Worm (Caenorhabditis elegans) whole organism, L2 larva: ENCODE measurements around the gene pals-16.

Experiments
- C34F6.9 ChIP-seq: fragments of 150-350 bp; optimal IDR thresholded peaks from 2 replicates; lab custom pipeline; 2014; ENCODE audit warnings: missing biosample characterization, missing genetic modification characterization
- F13H6.1 ChIP-seq: sonication (generic microtip); optimal IDR thresholded peaks from 2 replicates; lab custom pipeline; 2016; ENCODE audit warnings: missing genetic modification characterization, missing compliant biosample characterization
- R02D3.7 ChIP-seq: fragments of 150-350 bp; optimal IDR thresholded peaks from 2 replicates; lab custom pipeline; 2014; ENCODE audit warnings: missing biosample characterization, missing genetic modification characterization
- Y55F3AM.14 ChIP-seq: fragments of 200-800 bp; sonication (Bioruptor generic); optimal IDR thresholded peaks from 2 replicates; lab custom pipeline; 2018; ENCODE audit warnings: mild to moderate bottlenecking, missing genetic modification characterization, missing compliant biosample characterization
- ZK546.5 ChIP-seq: sonication (generic microtip); optimal IDR thresholded peaks from 2 replicates; lab custom pipeline; 2017; ENCODE audit warnings: missing biosample characterization, missing genetic modification characterization
- alr-1 ChIP-seq: fragments of 150-350 bp; optimal IDR thresholded peaks from 2 replicates; lab custom pipeline; 2014; ENCODE audit warnings: missing biosample characterization, missing genetic modification characterization
- aly-2 ChIP-seq: fragments of 150-350 bp; optimal IDR thresholded peaks from 2 replicates; lab custom pipeline; 2014; ENCODE audit warnings: missing biosample characterization, missing genetic modification characterization
- ama-1 ChIP-seq: fragments of 150-350 bp; optimal IDR thresholded peaks from 2 replicates; lab custom pipeline; 2018; ENCODE audit warnings: inconsistent platforms
- crh-2 ChIP-seq: sonication (generic microtip); optimal IDR thresholded peaks from 2 replicates; lab custom pipeline; 2017; ENCODE audit warnings: missing biosample characterization, missing genetic modification characterization
- dmd-4 ChIP-seq: sonication (generic microtip); optimal IDR thresholded peaks from 2 replicates; lab custom pipeline; 2017; ENCODE audit warnings: missing biosample characterization, missing genetic modification characterization
- elt-1 ChIP-seq: fragments of 150-350 bp; optimal IDR thresholded peaks from 2 replicates; lab custom pipeline; 2014; ENCODE audit warnings: missing biosample characterization, missing genetic modification characterization
- elt-3 ChIP-seq: sonication (generic microtip); optimal IDR thresholded peaks from 2 replicates; lab custom pipeline; 2017; ENCODE audit warnings: missing biosample characterization, missing genetic modification characterization
- gmeb-1 ChIP-seq: fragments of 150-350 bp; optimal IDR thresholded peaks from 2 replicates; lab custom pipeline; 2014; ENCODE audit warnings: missing biosample characterization, missing genetic modification characterization
- lin-11 ChIP-seq: fragments of 150-350 bp; sonication (generic microtip); optimal IDR thresholded peaks from 2 replicates; lab custom pipeline; 2014; ENCODE audit warnings: missing biosample characterization, missing genetic modification characterization, inconsistent platforms, mixed read lengths
- lin-13 ChIP-seq: fragments of 150-350 bp; optimal IDR thresholded peaks from 2 replicates; lab custom pipeline; 2014; ENCODE audit warnings: missing biosample characterization, missing genetic modification reagents, missing genetic modification characterization
- lin-39 ChIP-seq: fragments of 150-350 bp; optimal IDR thresholded peaks from 2 replicates; lab custom pipeline; 2014; ENCODE audit warnings: missing biosample characterization, missing genetic modification reagents, missing genetic modification characterization
- lsy-2 ChIP-seq, 2 experiments: fragments of 150-350 bp in 1 of 2; sonication (generic microtip) in 1 of 2; optimal IDR thresholded peaks; 2 replicates each; lab custom pipeline; 2014 to 2017; ENCODE audit warnings: missing biosample characterization in 2 of 2, missing genetic modification characterization in 2 of 2
- mab-5 ChIP-seq: fragments of 150-350 bp; optimal IDR thresholded peaks from 2 replicates; lab custom pipeline; 2014; ENCODE audit warnings: missing biosample characterization, missing genetic modification characterization
- mbf-1 ChIP-seq: sonication (generic microtip); optimal IDR thresholded peaks from 2 replicates; lab custom pipeline; 2017; ENCODE audit warnings: missing biosample characterization, missing genetic modification characterization
- mdl-1 ChIP-seq, 2 experiments: fragments of 150-350 bp in 1 of 2; sonication (generic microtip) in 1 of 2; optimal IDR thresholded peaks; 2 replicates each; lab custom pipeline; 2017; ENCODE audit warnings: missing biosample characterization in 2 of 2, missing genetic modification characterization in 2 of 2
- nhr-10 ChIP-seq: sonication (generic microtip); optimal IDR thresholded peaks from 2 replicates; lab custom pipeline; 2017; ENCODE audit warnings: missing biosample characterization, missing genetic modification characterization
- nhr-11 ChIP-seq: fragments of 150-350 bp; optimal IDR thresholded peaks from 2 replicates; lab custom pipeline; 2014; ENCODE audit warnings: missing biosample characterization, missing genetic modification characterization
- nhr-129 ChIP-seq: fragments of 150-350 bp; optimal IDR thresholded peaks from 2 replicates; lab custom pipeline; 2014; ENCODE audit warnings: missing biosample characterization, missing genetic modification characterization
- nhr-21 ChIP-seq: fragments of 150-350 bp; optimal IDR thresholded peaks from 2 replicates; lab custom pipeline; 2014; ENCODE audit warnings: missing biosample characterization, missing genetic modification characterization
- nhr-23 ChIP-seq: fragments of 150-350 bp; optimal IDR thresholded peaks from 2 replicates; lab custom pipeline; 2014; ENCODE audit warnings: missing biosample characterization, missing genetic modification reagents, missing genetic modification characterization
- nhr-237 ChIP-seq: fragments of 150-350 bp; optimal IDR thresholded peaks from 2 replicates; lab custom pipeline; 2014; ENCODE audit warnings: missing biosample characterization, missing genetic modification characterization
- nhr-25 ChIP-seq: fragments of 150-350 bp; sonication (generic microtip); optimal IDR thresholded peaks from 3 replicates; lab custom pipeline; 2014; ENCODE audit warnings: missing biosample characterization, missing genetic modification characterization
- nhr-6 ChIP-seq: fragments of 150-350 bp; optimal IDR thresholded peaks from 2 replicates; lab custom pipeline; 2014; ENCODE audit warnings: missing biosample characterization, missing genetic modification characterization
- sem-4 ChIP-seq: fragments of 150-350 bp; optimal IDR thresholded peaks from 2 replicates; lab custom pipeline; 2014; ENCODE audit warnings: missing biosample characterization, missing genetic modification reagents, missing genetic modification characterization
- skn-1 ChIP-seq: sonication (generic microtip); optimal IDR thresholded peaks from 2 replicates; lab custom pipeline; 2017; ENCODE audit warnings: missing biosample characterization, missing genetic modification characterization
- sma-9 ChIP-seq, 2 experiments: fragments of 150-350 bp in 1 of 2; sonication (generic microtip) in 1 of 2; optimal IDR thresholded peaks; 2 replicates each; lab custom pipeline; 2014 to 2016; ENCODE audit warnings: missing genetic modification characterization in 2 of 2, mild to moderate bottlenecking in 1 of 2, missing biosample characterization in 1 of 2, missing compliant biosample characterization in 1 of 2, missing genetic modification reagents in 1 of 2, moderate library complexity in 1 of 2
- unc-39 ChIP-seq: fragments of 150-350 bp; optimal IDR thresholded peaks from 2 replicates; lab custom pipeline; 2014; ENCODE audit warnings: missing biosample characterization, missing genetic modification characterization
- unc-55 ChIP-seq: fragments of 150-350 bp; sonication (generic microtip); optimal IDR thresholded peaks from 3 replicates; lab custom pipeline; 2014; ENCODE audit warnings: missing biosample characterization, missing genetic modification reagents, missing genetic modification characterization
- zag-1 ChIP-seq: fragments of 150-350 bp; optimal IDR thresholded peaks from 2 replicates; lab custom pipeline; 2014; ENCODE audit warnings: missing biosample characterization, missing genetic modification characterization
- ztf-11 ChIP-seq: sonication (generic microtip); optimal IDR thresholded peaks from 2 replicates; lab custom pipeline; 2017; ENCODE audit warnings: missing biosample characterization, missing genetic modification characterization
- ztf-4 ChIP-seq: fragments of 150-350 bp; optimal IDR thresholded peaks from 2 replicates; lab custom pipeline; 2014; ENCODE audit warnings: missing biosample characterization, missing genetic modification characterization

The pals-16 gene

DNA sequence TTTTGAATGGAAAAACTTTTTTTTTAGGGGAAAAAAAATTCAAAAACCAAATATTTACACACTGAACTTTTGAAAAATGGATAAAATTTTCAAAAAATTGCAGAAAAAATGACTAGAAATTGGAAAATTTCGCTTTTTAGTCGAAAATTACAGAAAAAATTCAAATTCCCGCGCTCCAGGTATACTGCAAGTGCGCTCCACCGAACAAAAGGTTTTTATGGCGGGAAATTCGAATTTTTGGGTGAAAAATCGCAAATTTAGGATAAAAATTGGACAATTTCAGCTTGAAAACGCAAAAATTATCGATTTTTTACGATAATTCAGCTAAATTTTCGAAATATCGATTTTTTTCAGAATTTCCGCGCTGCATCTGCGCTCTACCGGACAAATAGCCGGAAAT lies 29.5 kb downstream of the pals-16 start:
- no peak for TF ChIP-seq lin-39
- no peak for TF ChIP-seq elt-3
- TF ChIP-seq sma-9 (GFP tag; optimal IDR thresholded peaks at IDR 0.05; lab: Kevin White, UChicago): no peak
- no peak for TF ChIP-seq sma-9 (tag; optimal IDR thresholded peaks at IDR 0.05; lab: Kevin White, UChicago)
- no peak for TF ChIP-seq nhr-6 (tag; lab: Kevin White, UChicago)
- no peak for TF ChIP-seq F13H6.1 (tag; lab: Kevin White, UChicago)
- TF ChIP-seq sem-4: no peak
- TF ChIP-seq mbf-1 (tag; lab: Kevin White, UChicago): no peak

DNA sequence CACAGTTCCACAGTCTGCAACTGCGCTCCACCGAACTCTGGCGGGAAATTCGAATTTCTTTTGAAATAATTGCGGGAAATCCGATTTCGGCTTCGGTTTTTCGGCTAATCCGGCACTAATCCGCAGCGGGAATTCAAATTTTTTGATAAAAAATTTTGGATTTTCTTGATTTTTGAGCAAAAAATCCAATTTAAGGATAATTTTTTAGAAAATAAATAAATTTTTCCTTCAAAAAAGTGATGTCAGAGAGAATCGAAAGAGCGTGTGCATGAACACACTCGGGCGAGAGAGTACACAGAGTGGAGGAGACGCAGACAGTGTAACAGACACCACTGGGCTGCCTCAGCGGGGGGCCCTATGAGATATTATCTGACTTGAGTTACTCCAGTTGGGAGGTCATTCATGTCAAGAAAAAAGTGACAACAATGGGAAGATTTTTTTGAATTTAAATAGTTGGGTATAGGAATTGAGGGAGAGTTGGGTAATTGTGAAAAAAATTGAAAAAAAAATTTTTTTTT lies 30.2 kb downstream of the pals-16 start:
- no peak for TF ChIP-seq crh-2
- TF ChIP-seq C34F6.9 (tag; lab: Kevin White, UChicago): peak; percentile 16
- no peak for TF ChIP-seq mbf-1 (tag; lab: Kevin White, UChicago)
- TF ChIP-seq mdl-1 (tag; optimal IDR thresholded peaks at IDR 0.05; lab: Kevin White, UChicago): peak in 1 of 2 experiments; percentile 24
- no peak for TF ChIP-seq nhr-21 (tag; lab: Kevin White, UChicago)
- TF ChIP-seq unc-55 (GFP tag; lab: Kevin White, UChicago): peak; percentile 12
- no peak for TF ChIP-seq alr-1
- no peak for TF ChIP-seq zag-1 (tag; lab: Kevin White, UChicago)
- no peak for TF ChIP-seq ztf-4 (tag; lab: Kevin White, UChicago)
- no peak for TF ChIP-seq lin-11 (tag; lab: Kevin White, UChicago)
- TF ChIP-seq lsy-2 (tag; optimal IDR thresholded peaks at IDR 0.05; lab: Kevin White, UChicago): peak in 1 of 2 experiments; percentile 44
- TF ChIP-seq gmeb-1 (tag; lab: Kevin White, UChicago): no peak
- TF ChIP-seq, all 48 proteins: peak for 4

DNA sequence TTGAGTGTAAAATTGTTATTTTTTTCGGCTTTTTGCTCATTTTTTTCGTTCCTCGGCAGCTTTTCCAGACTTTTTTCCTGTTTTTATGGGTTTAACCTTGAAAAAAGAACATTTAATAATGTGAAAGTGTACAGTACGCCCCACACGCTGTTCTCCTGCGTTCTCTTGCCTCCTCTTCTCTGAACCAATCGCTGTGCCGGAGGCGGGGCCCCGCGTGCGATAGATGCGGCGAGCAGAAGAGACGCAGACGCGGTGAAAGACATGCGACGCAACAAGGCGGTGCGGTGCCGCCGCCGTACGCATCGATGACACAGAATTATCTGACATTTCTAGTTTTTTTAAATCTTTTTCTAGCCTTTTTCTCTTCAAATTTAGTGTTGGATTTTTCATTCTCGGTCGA lies 37.0 kb downstream of the pals-16 start:
- no peak for TF ChIP-seq unc-55 (GFP tag; lab: Kevin White, UChicago)
- TF ChIP-seq lsy-2 (tag; optimal IDR thresholded peaks at IDR 0.05; lab: Kevin White, UChicago): peak; percentile 27 to 77

DNA sequence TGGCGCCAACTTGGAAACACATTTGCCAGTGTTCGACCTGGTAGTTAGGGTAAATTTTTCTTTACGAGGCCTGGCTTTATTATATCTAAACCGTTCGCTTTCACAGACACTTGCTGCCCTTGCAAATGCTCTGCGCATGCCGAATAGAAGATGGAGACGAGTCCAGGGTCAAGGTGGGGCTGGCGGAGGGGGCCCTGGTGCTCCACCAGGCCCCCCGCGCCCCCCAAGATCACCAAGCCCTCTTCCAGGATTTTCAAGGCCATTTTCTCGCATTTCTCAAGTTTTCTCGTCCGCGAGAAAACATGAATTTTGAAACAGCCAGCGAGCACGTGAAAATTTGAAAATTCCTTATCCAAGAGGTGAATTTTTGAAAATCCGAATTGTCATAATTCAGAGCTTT lies 39.8 kb downstream of the pals-16 start:
- TF ChIP-seq dmd-4 (tag; lab: Kevin White, UChicago): no peak
- TF ChIP-seq mdl-1 (tag; optimal IDR thresholded peaks at IDR 0.05; lab: Kevin White, UChicago): no peak
- no peak for TF ChIP-seq lin-13
- TF ChIP-seq lsy-2 (tag; optimal IDR thresholded peaks at IDR 0.05; lab: Kevin White, UChicago): no peak
- TF ChIP-seq ama-1 (lab: Kevin White, UChicago): no peak
- no peak for TF ChIP-seq ZK546.5 (tag; lab: Kevin White, UChicago)
- no peak for TF ChIP-seq zag-1 (tag; lab: Kevin White, UChicago)
- no peak for TF ChIP-seq sem-4
- no peak for TF ChIP-seq skn-1 (tag; lab: Kevin White, UChicago)

DNA sequence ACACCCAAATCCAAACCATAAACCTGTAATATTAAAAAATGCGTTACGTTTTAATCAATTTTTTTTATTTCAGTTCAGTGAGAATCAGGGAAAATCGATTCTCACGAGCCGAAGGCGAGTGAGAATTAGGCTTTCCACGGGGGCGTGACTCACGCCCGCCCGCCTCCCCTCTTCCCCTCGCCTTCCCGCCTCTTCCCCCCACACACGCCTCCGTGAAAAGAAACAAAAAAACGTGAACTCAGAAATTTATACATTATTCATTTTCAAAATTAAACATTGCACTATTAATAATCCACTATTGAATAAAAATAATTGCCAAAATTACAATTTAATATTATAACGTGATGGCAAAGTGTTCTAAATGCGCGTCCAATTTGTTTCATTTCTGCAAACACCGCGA lies 47.0 kb downstream of the pals-16 start:
- TF ChIP-seq ztf-11 (tag; lab: Kevin White, UChicago): no peak
- TF ChIP-seq C34F6.9 (tag; lab: Kevin White, UChicago): no peak
- TF ChIP-seq zag-1 (tag; lab: Kevin White, UChicago): no peak
- TF ChIP-seq mbf-1 (tag; lab: Kevin White, UChicago): no peak
- TF ChIP-seq nhr-23 (tag; lab: Kevin White, UChicago): no peak
- no peak for TF ChIP-seq unc-39 (tag; lab: Kevin White, UChicago)
- TF ChIP-seq mab-5 (tag; lab: Kevin White, UChicago): no peak
- no peak for TF ChIP-seq elt-3
- no peak for TF ChIP-seq nhr-129
- TF ChIP-seq nhr-237 (tag; lab: Kevin White, UChicago): no peak
- no peak for TF ChIP-seq nhr-10 (tag; lab: Kevin White, UChicago)
- no peak for TF ChIP-seq lsy-2 (tag; optimal IDR thresholded peaks at IDR 0.05; lab: Kevin White, UChicago)
- TF ChIP-seq Y55F3AM.14 (GFP tag; lab: Kevin White, UChicago): no peak
- TF ChIP-seq nhr-6 (tag; lab: Kevin White, UChicago): no peak
- TF ChIP-seq nhr-11 (tag; lab: Kevin White, UChicago): no peak
- no peak for TF ChIP-seq elt-1 (tag; lab: Kevin White, UChicago)
- TF ChIP-seq aly-2 (tag; lab: Kevin White, UChicago): no peak
- no peak for TF ChIP-seq nhr-25 (tag; lab: Kevin White, UChicago)
- no peak for TF ChIP-seq R02D3.7
- no peak for TF ChIP-seq dmd-4 (tag; lab: Kevin White, UChicago)
